Fruit fly (Drosophila melanogaster) whole organism, embryonic: ENCODE results near the gene CG14339.
A peak's percentile ranks its signal among the peaks of the same experiment; 100 is the strongest.

Experiments
- Bteb2 ChIP-seq: fragments of 200-800 bp; sonication (Bioruptor generic); optimal IDR thresholded peaks from 2 replicates; lab custom pipeline; 2016; ENCODE audit warnings: missing biosample characterization, missing genetic modification characterization
- CG12744 ChIP-seq: fragments of 200-800 bp; sonication (Bioruptor generic); optimal IDR thresholded peaks from 2 replicates; lab custom pipeline; 2016; ENCODE audit warnings: missing biosample characterization, missing genetic modification characterization
- D19B ChIP-seq: fragments of 200-800 bp; sonication (Bioruptor generic); optimal IDR thresholded peaks from 2 replicates; lab custom pipeline; 2017; ENCODE audit warnings: missing biosample characterization, mild to moderate bottlenecking, missing genetic modification characterization
- Drgx ChIP-seq: fragments of 200-800 bp; sonication (Bioruptor generic); IDR thresholded peaks from 2 replicates; pipeline ENCODE4 v1.3.6; 2022; ENCODE audit warnings: missing biosample characterization, missing genetic modification characterization
- HHEX ChIP-seq: fragments of 200-800 bp; sonication (Bioruptor generic); optimal IDR thresholded peaks from 3 replicates; lab custom pipeline; 2017; ENCODE audit warnings: missing biosample characterization, mild to moderate bottlenecking, missing genetic modification characterization, missing genetic modification reagents
- gsb-n ChIP-seq: fragments of 200-800 bp; sonication (Bioruptor generic); optimal IDR thresholded peaks from 3 replicates; lab custom pipeline; 2018; ENCODE audit warnings: missing biosample characterization, mild to moderate bottlenecking, missing genetic modification characterization
- hkb ChIP-seq, 2 experiments: fragments of 200-800 bp in 1 of 2; fragments of >200 bp in 1 of 2; sonication (Bioruptor generic) in 1 of 2; IDR thresholded peaks in 1 of 2; optimal IDR thresholded peaks in 1 of 2; 2 replicates each; pipeline versions ENCODE4 v1.3.6 to Lab custom; 2017 to 2022; ENCODE audit warnings: missing biosample characterization in 1 of 2, missing genetic modification characterization in 1 of 2
- pzg ChIP-seq: fragments of 200-800 bp; sonication (Bioruptor generic); optimal IDR thresholded peaks from 3 replicates; lab custom pipeline; 2018; ENCODE audit warnings: missing biosample characterization, mild to moderate bottlenecking, missing genetic modification characterization, moderate library complexity
- ranshi ChIP-seq: fragments of 200-800 bp; sonication (Bioruptor generic); IDR thresholded peaks from 2 replicates; pipeline ENCODE4 v1.3.6; 2022; ENCODE audit warnings: missing biosample characterization, missing genetic modification characterization
- unc-4 ChIP-seq: fragments of 200-800 bp; sonication (Bioruptor generic); IDR thresholded peaks from 2 replicates; pipeline ENCODE4 v1.3.6; 2022; ENCODE audit warnings: missing biosample characterization, missing genetic modification characterization; ENCODE audit not compliant: partially characterized antibody

- TF ChIP-seq Drgx (GFP tag; lab: Robert Waterston, UW) (0 out of 2 replicates have a peak, but pooled peaks have one; percentile 16), pzg (no peak), ranshi (GFP tag; lab: Robert Waterston, UW) (no peak), D19B (no peak), hkb (optimal IDR thresholded peaks at IDR 0.05; lab: Kevin White, UChicago) (no peak), hkb (GFP tag; IDR thresholded peaks at IDR 0.05; lab: Robert Waterston, UW) (no peak), HHEX (GFP tag; lab: Kevin White, UChicago) (peak; percentile 44), Bteb2 (GFP tag; lab: Kevin White, UChicago) (no peak), unc-4 (GFP tag; lab: Robert Waterston, UW) (no peak), CG12744 (no peak), gsb-n (tag; lab: Kevin White, UChicago) (no peak)
Measured at dm6 chr2L:1125437-1125836, 17.1 kb downstream of the CG14339 start.
